Worm (Caenorhabditis elegans): ENCODE measurements around the gene gcy-34.

DNA sequence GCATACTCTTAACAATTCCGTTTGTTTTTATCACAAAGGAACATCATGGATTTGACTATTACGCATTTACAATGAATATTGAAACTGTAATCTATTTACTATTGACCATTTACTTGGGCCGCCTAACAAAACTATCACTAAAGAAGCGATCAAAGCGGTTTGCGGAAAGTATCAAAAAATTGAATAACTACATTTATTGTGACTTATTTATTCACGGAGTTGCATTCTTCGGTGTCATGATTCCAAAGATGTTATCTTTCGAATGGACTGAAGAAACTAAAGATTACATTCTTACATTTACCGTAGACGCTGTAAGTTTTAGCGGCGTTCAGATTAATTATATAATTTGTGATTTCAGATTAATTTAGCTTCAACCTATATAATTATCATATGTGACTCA, 21.5 kb downstream of the gcy-34 start:
- TF ChIP-seq nhr-77 (tag; optimal IDR thresholded peaks at IDR 0.05) (no peak), pha-4 (tag; optimal IDR thresholded peaks at IDR 0.05) (no peak), ztf-4 (tag; optimal IDR thresholded peaks at IDR 0.05) (no peak)
